Fruit fly (Drosophila melanogaster): ENCODE measurements around the gene comt.
A peak's percentile ranks its signal among the peaks of the same experiment; 100 is the strongest.

comt gene

DNA sequence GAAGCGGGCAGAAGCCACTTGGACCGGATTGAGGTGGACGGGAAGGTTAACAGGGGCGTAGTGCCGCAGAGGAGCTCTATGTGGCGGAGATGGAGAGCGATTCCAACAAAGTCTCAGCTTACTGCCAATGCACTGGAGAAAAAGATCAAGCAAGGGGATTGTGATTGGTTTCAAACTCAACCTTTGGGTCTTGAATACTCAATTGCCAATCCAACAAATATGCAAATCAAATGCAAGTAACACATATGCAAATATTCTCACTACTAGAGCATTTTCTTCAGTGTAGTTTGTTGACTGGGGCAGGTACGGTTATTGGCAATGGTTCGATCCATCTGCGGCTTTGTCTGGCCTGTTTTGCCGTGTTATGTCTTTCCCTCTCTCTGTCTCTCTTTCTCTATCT, 7.5 kb upstream of the comt start (continued):
- TF ChIP-seq B-H1 (GFP tag; IDR thresholded peaks at IDR 0.05) (peak; percentile 53), CG10959 (GFP tag; IDR thresholded peaks at IDR 0.05) (no peak; the same call in 1 of the 2 replicates), Hr78 (GFP tag; optimal IDR thresholded peaks at IDR 0.05) (peak in 1 of 2 experiments; percentile 58), lbe (GFP tag; optimal IDR thresholded peaks at IDR 0.05) (peak; percentile 89), Bdp1 (GFP tag; optimal IDR thresholded peaks at IDR 0.05) (peak; percentile 49), wdn (GFP tag; IDR thresholded peaks at IDR 0.05) (peak; percentile 49; the same call in 1 of the 2 replicates), mirr (GFP tag; optimal IDR thresholded peaks at IDR 0.05) (no peak), HmgZ (tag; optimal IDR thresholded peaks at IDR 0.05) (peak; percentile 59), dmrt11E (tag; optimal IDR thresholded peaks at IDR 0.05) (peak; percentile 24), CG18011 (GFP tag; optimal IDR thresholded peaks at IDR 0.05) (peak; percentile 33), Aef1 (GFP tag; IDR thresholded peaks at IDR 0.05) (peak; percentile 79), tup (GFP tag; optimal IDR thresholded peaks at IDR 0.05) (peak; percentile 2), Stat92E (GFP tag; optimal IDR thresholded peaks at IDR 0.05) (no peak), CG11696 (GFP tag; IDR thresholded peaks at IDR 0.05) (peak; percentile 38; the same call in 1 of the 2 replicates), HHEX (GFP tag; optimal IDR thresholded peaks at IDR 0.05) (peak; percentile 80), unc-4 (GFP tag; IDR thresholded peaks at IDR 0.05; ENCODE audit: partially characterized antibody) (no peak), CG12155 (GFP tag; optimal IDR thresholded peaks at IDR 0.05) (peak; percentile 72), Spps (tag; optimal IDR thresholded peaks at IDR 0.05) (no peak), row (GFP tag; IDR thresholded peaks at IDR 0.05) (peak; percentile 75), grn (GFP tag; optimal IDR thresholded peaks at IDR 0.05) (no peak), hb (GFP tag; IDR thresholded peaks at IDR 0.05; ENCODE audit: partially characterized antibody) (no peak), her (GFP tag; optimal IDR thresholded peaks at IDR 0.05) (peak; percentile 85), fd64A (GFP tag; optimal IDR thresholded peaks at IDR 0.05) (peak; percentile 56), CG18476 (GFP tag; optimal IDR thresholded peaks at IDR 0.05) (peak; percentile 34), CG13894 (tag; optimal IDR thresholded peaks at IDR 0.05) (no peak), PHDP (tag; optimal IDR thresholded peaks at IDR 0.05) (peak; percentile 73), CG9437 (GFP tag; optimal IDR thresholded peaks at IDR 0.05) (peak; percentile 31), sisA (GFP tag; IDR thresholded peaks at IDR 0.05) (peak; percentile 87), grau (tag; optimal IDR thresholded peaks at IDR 0.05) (peak; percentile 71), CG4730 (GFP tag; IDR thresholded peaks at IDR 0.05) (peak; percentile 59), CG34224 (GFP tag; IDR thresholded peaks at IDR 0.05; ENCODE audit: partially characterized antibody) (no peak), Drgx (GFP tag; IDR thresholded peaks at IDR 0.05) (peak; percentile 94), H15 (GFP tag; IDR thresholded peaks at IDR 0.05) (peak; percentile 81), sens-2 (GFP tag; IDR thresholded peaks at IDR 0.05) (peak; percentile 52; the same call in 1 of the 2 replicates), CG13296 (GFP tag; optimal IDR thresholded peaks at IDR 0.05) (peak; percentile 43), luna (GFP tag; optimal IDR thresholded peaks at IDR 0.05) (peak; percentile 9), fd96Cb (tag; optimal IDR thresholded peaks at IDR 0.05) (peak; percentile 76), oc (tag; optimal IDR thresholded peaks at IDR 0.05) (peak; percentile 83), onecut (GFP tag; IDR thresholded peaks at IDR 0.05) (peak; percentile 67), pfk (GFP tag; optimal IDR thresholded peaks at IDR 0.05) (no peak), peb (GFP tag; IDR thresholded peaks at IDR 0.05) (peak; percentile 62), zen2 (GFP tag; IDR thresholded peaks at IDR 0.05; ENCODE audit: partially characterized antibody) (no peak), trem (tag; optimal IDR thresholded peaks at IDR 0.05) (no peak), CG12236 (GFP tag; optimal IDR thresholded peaks at IDR 0.05) (peak; percentile 60), CG31388 (GFP tag; optimal IDR thresholded peaks at IDR 0.05) (no peak), danr (GFP tag; IDR thresholded peaks at IDR 0.05) (0 out of 2 replicates have a peak, but pooled peaks have one; percentile 42), CG8944 (GFP tag; optimal IDR thresholded peaks at IDR 0.05) (peak; percentile 65), Sox100B (GFP tag; optimal IDR thresholded peaks at IDR 0.05) (peak; percentile 43), dm (GFP tag; optimal IDR thresholded peaks at IDR 0.05) (peak; percentile 51), knrl (GFP tag; IDR thresholded peaks at IDR 0.05; ENCODE audit: partially characterized antibody) (no peak)
